Fruit fly (Drosophila melanogaster) S2 (cell line): ENCODE results near the gene bel.

ENCODE experiments used
- CG8478 ChIP-seq: fragments of >200 bp; optimal IDR thresholded peaks from 2 replicates; lab custom pipeline; 2018
- CTCF ChIP-seq, 2 experiments: fragments of >200 bp; optimal IDR thresholded peaks; 2 replicates each; lab custom pipeline; 2018

DNA sequence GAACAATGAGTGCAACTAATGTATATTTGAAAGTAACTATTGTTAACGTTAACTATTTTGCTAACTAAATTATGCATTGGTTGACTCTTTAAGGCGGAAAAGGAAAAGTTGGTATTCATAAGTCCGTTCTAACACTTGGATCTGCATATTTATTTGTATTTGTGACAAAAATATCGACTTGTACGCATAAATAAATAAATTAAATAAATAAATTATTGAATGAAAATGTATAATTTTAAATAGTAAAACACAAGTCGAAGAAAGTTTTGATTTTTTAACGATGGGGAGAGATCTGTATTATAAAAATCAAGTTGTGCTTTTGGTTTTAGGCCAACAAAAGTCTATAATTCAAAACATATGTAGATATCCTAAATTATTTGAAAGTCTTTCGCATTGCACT, 7.0 kb upstream of the bel start, which contains the start of gene CG8036:
- TF ChIP-seq CG8478 (lab: Kevin White, UChicago) (no peak), CTCF (optimal IDR thresholded peaks at IDR 0.05; lab: Kevin White, UChicago) (no peak)
